Fruit fly (Drosophila melanogaster) whole organism: ENCODE results near the gene strat.

Experiments used
- psq ChIP-seq: fragments of >200 bp; optimal IDR thresholded peaks from 2 replicates; lab custom pipeline; 2017
- usp ChIP-seq: fragments of >200 bp; optimal IDR thresholded peaks from 2 replicates; lab custom pipeline; 2017; ENCODE audit warnings: missing biosample characterization, missing genetic modification characterization, mixed read lengths

DNA sequence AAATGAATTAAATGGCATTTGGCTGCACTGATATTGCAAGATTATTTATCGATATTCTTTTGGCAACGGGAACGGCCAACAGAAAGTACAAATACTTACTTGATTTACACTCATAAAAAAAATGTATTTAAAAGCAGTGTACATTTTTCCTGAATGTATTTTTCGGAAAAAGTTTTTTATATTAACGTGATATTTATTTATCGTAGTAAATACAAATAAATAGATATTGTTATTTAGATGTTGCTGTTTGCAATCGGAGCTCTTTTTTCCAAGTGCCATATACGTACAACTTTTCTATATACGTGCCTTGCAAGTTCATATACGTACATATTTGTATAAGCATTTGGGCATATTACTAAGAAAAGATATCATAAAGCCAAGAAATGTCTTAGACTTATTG is 31.2 kb downstream of the strat start:
- TF ChIP-seq psq, result no peak
- no peak for TF ChIP-seq usp
